Fruit fly (Drosophila melanogaster): Measurements from ENCODE around the gene CG5281.
A peak's percentile ranks its signal among the peaks of the same experiment; 100 is the strongest.

CG5281 gene

dm6 chr3R:11454210-11454904 is 18.7 kb downstream of the CG5281 start:
- TF ChIP-seq pum (GFP tag; optimal IDR thresholded peaks at IDR 0.05), result peak; percentile 29
- peak; percentile 33 for TF ChIP-seq CG6765 (GFP tag; optimal IDR thresholded peaks at IDR 0.05)
- no peak for TF ChIP-seq jing (GFP tag; optimal IDR thresholded peaks at IDR 0.05)
- TF ChIP-seq Deaf1 (tag; optimal IDR thresholded peaks at IDR 0.05), result peak; percentile 63
- TF ChIP-seq CG17359 (tag; optimal IDR thresholded peaks at IDR 0.05), result peak; percentile 47
- TF ChIP-seq slp2 (GFP tag; optimal IDR thresholded peaks at IDR 0.05), result peak; percentile 34
- TF ChIP-seq B-H2 (GFP tag; optimal IDR thresholded peaks at IDR 0.05), result no peak
- 0 out of 2 replicates have a peak, but pooled peaks have one; percentile 27 for TF ChIP-seq Xrp1 (GFP tag; IDR thresholded peaks at IDR 0.05)
- TF ChIP-seq trem (tag; optimal IDR thresholded peaks at IDR 0.05), result no peak
- TF ChIP-seq Dek (tag; optimal IDR thresholded peaks at IDR 0.05), result peak; percentile 68
- peak; percentile 93 for TF ChIP-seq Med (GFP tag)
- TF ChIP-seq slbo (GFP tag; IDR thresholded peaks at IDR 0.05), result peak; percentile 74
- TF ChIP-seq da (GFP tag; optimal IDR thresholded peaks at IDR 0.05), result no peak
- TF ChIP-seq Ravus (GFP tag; IDR thresholded peaks at IDR 0.05), result peak; percentile 1; the same call in 1 of the 2 replicates
- no peak for TF ChIP-seq Max (GFP tag; optimal IDR thresholded peaks at IDR 0.05)
- TF ChIP-seq CG10462 (GFP tag; optimal IDR thresholded peaks at IDR 0.05), result peak; percentile 6
- peak; percentile 15 for TF ChIP-seq Jarid2 (GFP tag; optimal IDR thresholded peaks at IDR 0.05)
- peak; percentile 44 for TF ChIP-seq CG14667 (GFP tag; IDR thresholded peaks at IDR 0.05)
- TF ChIP-seq bcd (GFP tag; optimal IDR thresholded peaks at IDR 0.05), result peak; percentile 77
- no peak for TF ChIP-seq CG8478 (optimal IDR thresholded peaks at IDR 0.05)
- TF ChIP-seq unpg (GFP tag; optimal IDR thresholded peaks at IDR 0.05), result peak; percentile 68
- TF ChIP-seq CG12942 (GFP tag; optimal IDR thresholded peaks at IDR 0.05), result peak; percentile 26
- TF ChIP-seq Atf6 (GFP tag; IDR thresholded peaks at IDR 0.05), result peak; percentile 63; the same call in 1 of the 2 replicates
- TF ChIP-seq CG12155 (GFP tag; optimal IDR thresholded peaks at IDR 0.05), result peak; percentile 63
- TF ChIP-seq pho (GFP tag; optimal IDR thresholded peaks at IDR 0.05), result peak; percentile 70
- no peak for TF ChIP-seq CG31388 (GFP tag; optimal IDR thresholded peaks at IDR 0.05)
- TF ChIP-seq Myb (GFP tag; optimal IDR thresholded peaks at IDR 0.05), result peak; percentile 39
- no peak for TF ChIP-seq emc (GFP tag; optimal IDR thresholded peaks at IDR 0.05)
- peak; percentile 55 for TF ChIP-seq CG12391 (tag; optimal IDR thresholded peaks at IDR 0.05)
- TF ChIP-seq CG4854 (GFP tag; optimal IDR thresholded peaks at IDR 0.05), result peak; percentile 30
- peak; percentile 59 for TF ChIP-seq lab (GFP tag; optimal IDR thresholded peaks at IDR 0.05)
- TF ChIP-seq corto (GFP tag; optimal IDR thresholded peaks at IDR 0.05), result peak; percentile 13
- peak; percentile 70 for TF ChIP-seq lilli (GFP tag; optimal IDR thresholded peaks at IDR 0.05)
- TF ChIP-seq row (GFP tag; IDR thresholded peaks at IDR 0.05), result peak; percentile 72
- no peak for TF ChIP-seq CG17186 (GFP tag; optimal IDR thresholded peaks at IDR 0.05)
- no peak for TF ChIP-seq vnd (GFP tag; IDR thresholded peaks at IDR 0.05; ENCODE audit: partially characterized antibody)
- TF ChIP-seq cwo (GFP tag; optimal IDR thresholded peaks at IDR 0.05), result peak; percentile 56
- TF ChIP-seq CG13775 (GFP tag; optimal IDR thresholded peaks at IDR 0.05), result peak; percentile 58
- peak; percentile 12 for TF ChIP-seq vfl (GFP tag; optimal IDR thresholded peaks at IDR 0.05)
- no peak for TF ChIP-seq tap (tag; optimal IDR thresholded peaks at IDR 0.05)
- peak; percentile 28 for TF ChIP-seq scrt (GFP tag; optimal IDR thresholded peaks at IDR 0.05)
- peak; percentile 77 for TF ChIP-seq CG7839 (tag; optimal IDR thresholded peaks at IDR 0.05)
- peak; percentile 8 for TF ChIP-seq Nf-YC (tag; optimal IDR thresholded peaks at IDR 0.05)
- TF ChIP-seq gro (GFP tag; optimal IDR thresholded peaks at IDR 0.05), result peak; percentile 76
- TF ChIP-seq gem (tag; optimal IDR thresholded peaks at IDR 0.05), result peak; percentile 84
- TF ChIP-seq shn (GFP tag; optimal IDR thresholded peaks at IDR 0.05), result peak; percentile 15
- peak; percentile 20 for TF ChIP-seq Ssrp (tag; optimal IDR thresholded peaks at IDR 0.05)
- TF ChIP-seq CG10147 (GFP tag; optimal IDR thresholded peaks at IDR 0.05), result peak; percentile 88
- TF ChIP-seq CG3281 (GFP tag; optimal IDR thresholded peaks at IDR 0.05), result peak; percentile 74
- peak; percentile 11 for TF ChIP-seq Antp (GFP tag; optimal IDR thresholded peaks at IDR 0.05)

All from whole organism, embryonic.